Worm (Caenorhabditis elegans) whole organism, midembryonic: ENCODE measurements around the gene tdo-2.

Experiments used
- T22C8.4 ChIP-seq: fragments of 200-800 bp; sonication (Bioruptor generic); IDR thresholded peaks from 2 replicates; pipeline ENCODE4 v1.3.6; 2022; ENCODE audit warnings: missing genetic modification characterization, missing compliant biosample characterization
- cog-1 ChIP-seq: sonication (generic microtip); optimal IDR thresholded peaks from 2 replicates; lab custom pipeline; 2016; ENCODE audit warnings: missing genetic modification characterization, missing compliant biosample characterization
- flt-1 ChIP-seq: fragments of 200-800 bp; sonication (Bioruptor generic); IDR thresholded peaks from 2 replicates; pipeline ENCODE4 v1.3.6; 2022; ENCODE audit warnings: missing genetic modification characterization, missing compliant biosample characterization
- klf-2 ChIP-seq: fragments of 200-800 bp; sonication (Bioruptor generic); conservative IDR thresholded peaks from 2 replicates; pipeline ENCODE4 v1.3.6; 2022; ENCODE audit warnings: missing genetic modification reagents, missing genetic modification characterization, missing compliant biosample characterization
- med-1 ChIP-seq: sonication (generic microtip); optimal IDR thresholded peaks from 2 replicates; lab custom pipeline; 2017; ENCODE audit warnings: missing genetic modification characterization, mild to moderate bottlenecking, missing compliant biosample characterization, antibody characterized with exemption, missing genetic modification reagents; ENCODE audit not compliant: insufficient read depth
- ref-1 ChIP-seq: fragments of 200-800 bp; sonication (Bioruptor generic); conservative IDR thresholded peaks from 2 replicates; pipeline ENCODE4 v1.3.6; 2022; ENCODE audit warnings: missing genetic modification reagents, missing genetic modification characterization, missing compliant biosample characterization
- tab-1 ChIP-seq: fragments of 200-800 bp; sonication (Bioruptor generic); IDR thresholded peaks from 2 replicates; pipeline ENCODE4 v1.3.6; 2022; ENCODE audit warnings: missing genetic modification characterization, missing compliant biosample characterization
- ztf-23 ChIP-seq: fragments of 200-800 bp; sonication (Bioruptor generic); IDR thresholded peaks from 2 replicates; pipeline ENCODE4 v1.3.6; 2022; ENCODE audit warnings: missing genetic modification reagents, missing genetic modification characterization, missing compliant biosample characterization
- ztf-29 ChIP-seq: fragments of 200-800 bp; sonication (Bioruptor generic); IDR thresholded peaks from 2 replicates; pipeline ENCODE4 v1.3.6; 2022; ENCODE audit warnings: missing genetic modification reagents, missing genetic modification characterization, missing compliant biosample characterization

The tdo-2 gene

DNA sequence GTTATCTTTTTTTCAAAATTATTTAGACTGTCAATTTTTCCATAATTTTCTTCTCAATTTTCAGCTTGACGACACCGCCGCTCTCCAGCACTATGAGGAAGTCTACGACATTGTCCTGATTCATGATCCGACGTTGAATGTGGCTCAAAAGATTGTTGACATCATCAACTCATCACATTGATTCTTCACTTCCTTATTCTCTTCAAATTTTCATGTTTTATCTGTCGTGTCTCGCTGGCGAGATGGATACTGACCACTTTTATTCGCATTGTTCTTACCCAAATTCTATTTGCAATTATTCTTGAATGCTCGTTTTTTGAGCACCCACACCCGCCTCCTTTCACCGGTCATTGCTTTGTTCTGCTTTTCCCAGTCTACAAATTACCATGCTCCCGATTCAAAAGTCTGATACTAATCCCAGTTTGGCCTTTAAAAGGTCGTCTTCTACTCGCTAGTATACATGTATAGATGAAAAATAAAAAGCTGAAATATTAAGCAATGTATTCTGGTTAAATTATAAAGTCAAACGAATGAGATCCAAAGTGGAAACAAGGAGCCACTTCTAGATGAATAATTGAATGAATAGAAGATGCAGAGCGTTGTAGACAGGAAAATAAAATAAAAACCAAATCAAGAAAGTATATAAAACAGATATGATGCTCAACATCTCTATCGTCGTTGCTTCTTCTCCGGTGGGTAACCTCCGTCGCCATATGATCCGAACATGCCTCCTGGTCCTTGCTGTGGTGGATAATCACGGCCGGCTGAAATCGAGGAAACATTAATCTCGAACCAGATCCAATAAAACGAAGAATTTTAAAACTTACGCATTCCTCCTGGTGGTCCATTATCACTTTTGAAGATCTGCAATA is 33.5 kb upstream of the tdo-2 start:
- TF ChIP-seq cog-1 (tag; lab: Kevin White, UChicago) (no peak), T22C8.4 (no peak), klf-2 (GFP tag; lab: Robert Waterston, UW) (no peak), ztf-23 (GFP tag; lab: Robert Waterston, UW) (no peak), ztf-29 (GFP tag; lab: Robert Waterston, UW) (no peak), flt-1 (GFP tag; lab: Robert Waterston, UW) (no peak), tab-1 (GFP tag; lab: Robert Waterston, UW) (no peak), med-1 (GFP tag; lab: Kevin White, UChicago) (no peak), ref-1 (GFP tag; lab: Robert Waterston, UW) (no peak)

DNA sequence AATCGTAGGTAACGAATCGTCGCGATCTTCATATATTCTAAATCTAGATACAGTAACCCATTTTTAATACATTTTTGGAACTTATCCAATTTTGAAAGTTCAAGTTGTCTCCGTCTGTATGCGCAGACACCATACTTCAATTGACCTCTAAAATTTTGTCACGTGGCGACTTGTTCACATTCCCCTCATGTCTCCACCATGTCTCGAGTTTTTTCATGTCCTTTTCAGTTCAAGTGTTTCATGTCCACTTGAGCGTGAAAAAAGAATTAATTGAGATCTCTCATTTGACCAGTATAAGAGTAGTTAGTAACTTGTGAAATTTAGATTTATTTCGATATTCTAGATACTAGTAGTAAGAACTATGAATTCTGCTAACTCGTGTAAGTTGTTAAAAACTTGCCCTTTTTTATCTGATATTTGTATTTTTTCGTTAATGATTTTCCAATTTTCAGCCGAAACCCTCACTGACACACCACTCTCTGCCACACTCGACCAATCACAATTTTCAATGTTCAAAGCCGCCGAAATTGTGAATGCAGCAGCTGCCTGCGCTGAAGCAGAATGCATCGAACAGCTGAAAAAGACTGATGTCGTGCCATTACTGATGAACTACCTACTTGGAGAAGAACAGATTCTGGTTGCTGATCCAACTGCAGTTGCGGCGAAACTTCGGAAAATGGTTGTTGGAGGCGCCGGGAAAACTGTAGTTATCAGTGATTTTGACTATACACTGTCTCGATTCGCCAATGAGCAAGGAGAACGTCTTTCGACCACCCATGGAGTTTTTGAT is 32.0 kb upstream of the tdo-2 start:
- TF ChIP-seq ref-1 (GFP tag; lab: Robert Waterston, UW) (no peak), klf-2 (GFP tag; lab: Robert Waterston, UW) (no peak), cog-1 (tag; lab: Kevin White, UChicago) (no peak), ztf-23 (GFP tag; lab: Robert Waterston, UW) (no peak), flt-1 (GFP tag; lab: Robert Waterston, UW) (no peak), T22C8.4 (no peak)

DNA sequence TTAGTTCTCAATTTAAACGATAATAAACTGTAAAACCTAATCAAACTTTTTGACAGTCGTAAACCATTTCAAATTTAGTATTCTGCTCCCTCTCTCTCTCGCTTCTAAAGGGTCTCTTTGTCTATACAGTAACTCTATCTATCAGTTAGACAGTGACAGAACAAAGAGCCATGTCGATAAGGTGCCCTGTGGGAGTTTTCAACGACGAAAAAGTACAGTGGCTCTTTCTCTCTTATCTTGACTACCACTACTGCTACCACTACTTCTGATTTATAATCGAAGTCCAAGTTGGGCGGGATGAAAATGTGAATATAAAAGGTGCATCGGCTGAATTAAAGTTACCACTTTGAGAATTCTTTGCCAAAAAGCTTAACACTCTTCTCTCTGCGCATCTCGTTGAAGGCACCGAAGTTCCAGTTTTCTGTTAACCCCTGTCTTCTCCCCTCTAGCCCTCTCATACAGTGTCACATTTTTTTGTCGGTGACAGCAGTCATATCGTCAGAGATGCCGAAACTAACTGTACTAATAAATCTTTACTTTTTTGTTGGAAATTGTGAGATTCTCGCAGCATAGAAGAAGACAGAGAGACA is 31.1 kb upstream of the tdo-2 start:
- TF ChIP-seq ref-1 (GFP tag; lab: Robert Waterston, UW), result no peak
- TF ChIP-seq tab-1 (GFP tag; lab: Robert Waterston, UW), result no peak
- TF ChIP-seq flt-1 (GFP tag; lab: Robert Waterston, UW), result no peak
- no peak for TF ChIP-seq cog-1 (tag; lab: Kevin White, UChicago)
- no peak for TF ChIP-seq med-1 (GFP tag; lab: Kevin White, UChicago)
- TF ChIP-seq T22C8.4, result no peak
- TF ChIP-seq ztf-23 (GFP tag; lab: Robert Waterston, UW), result no peak
- TF ChIP-seq klf-2 (GFP tag; lab: Robert Waterston, UW), result no peak

DNA sequence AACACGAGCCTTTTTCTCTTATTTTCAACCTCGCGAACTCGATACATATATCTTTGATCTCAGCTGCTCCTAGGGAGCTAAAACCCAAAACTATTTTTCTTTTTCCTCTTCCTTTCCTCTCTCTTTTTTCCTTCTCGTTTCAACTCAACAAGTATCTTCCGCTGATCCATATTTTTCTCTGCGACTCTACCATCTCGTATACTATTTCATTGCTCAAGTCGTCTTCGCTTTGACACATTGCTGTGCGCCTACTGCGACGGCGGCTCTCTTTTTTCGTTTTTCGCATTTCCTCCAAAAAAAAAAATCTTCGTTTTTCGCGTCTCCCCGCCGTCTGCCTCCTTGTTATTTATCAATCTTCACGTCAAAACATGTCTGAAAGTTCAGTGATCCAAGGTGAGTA is 30.1 kb upstream of the tdo-2 start:
- TF ChIP-seq cog-1 (tag; lab: Kevin White, UChicago) (no peak), T22C8.4 (no peak), flt-1 (GFP tag; lab: Robert Waterston, UW) (no peak), med-1 (GFP tag; lab: Kevin White, UChicago) (no peak), klf-2 (GFP tag; lab: Robert Waterston, UW) (no peak), ztf-23 (GFP tag; lab: Robert Waterston, UW) (no peak), ref-1 (GFP tag; lab: Robert Waterston, UW) (no peak), tab-1 (GFP tag; lab: Robert Waterston, UW) (no peak), ztf-29 (GFP tag; lab: Robert Waterston, UW) (no peak)

DNA sequence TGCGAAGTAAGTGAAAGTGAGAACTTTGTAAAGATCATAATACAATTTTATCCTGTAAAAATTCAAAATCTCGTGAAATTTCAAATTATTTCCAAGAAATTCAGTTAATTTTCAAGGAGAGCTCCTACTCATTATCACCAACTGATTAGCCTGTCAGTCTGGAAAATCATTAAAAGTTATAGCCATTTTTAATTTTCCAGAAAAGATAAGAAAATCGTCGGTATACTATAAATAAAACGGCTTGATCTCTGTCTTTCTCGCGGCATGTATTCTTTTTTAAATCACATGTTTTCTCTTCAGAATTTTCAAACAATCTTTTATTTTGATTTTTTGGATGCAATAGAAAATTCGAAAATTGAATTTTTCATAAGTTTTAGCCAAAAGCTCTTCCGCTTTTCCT is 29.2 kb upstream of the tdo-2 start:
- TF ChIP-seq med-1 (GFP tag; lab: Kevin White, UChicago) (no peak), cog-1 (tag; lab: Kevin White, UChicago) (no peak), tab-1 (GFP tag; lab: Robert Waterston, UW) (no peak), ztf-29 (GFP tag; lab: Robert Waterston, UW) (no peak), T22C8.4 (no peak), ref-1 (GFP tag; lab: Robert Waterston, UW) (no peak), ztf-23 (GFP tag; lab: Robert Waterston, UW) (no peak), flt-1 (GFP tag; lab: Robert Waterston, UW) (no peak), klf-2 (GFP tag; lab: Robert Waterston, UW) (no peak)

DNA sequence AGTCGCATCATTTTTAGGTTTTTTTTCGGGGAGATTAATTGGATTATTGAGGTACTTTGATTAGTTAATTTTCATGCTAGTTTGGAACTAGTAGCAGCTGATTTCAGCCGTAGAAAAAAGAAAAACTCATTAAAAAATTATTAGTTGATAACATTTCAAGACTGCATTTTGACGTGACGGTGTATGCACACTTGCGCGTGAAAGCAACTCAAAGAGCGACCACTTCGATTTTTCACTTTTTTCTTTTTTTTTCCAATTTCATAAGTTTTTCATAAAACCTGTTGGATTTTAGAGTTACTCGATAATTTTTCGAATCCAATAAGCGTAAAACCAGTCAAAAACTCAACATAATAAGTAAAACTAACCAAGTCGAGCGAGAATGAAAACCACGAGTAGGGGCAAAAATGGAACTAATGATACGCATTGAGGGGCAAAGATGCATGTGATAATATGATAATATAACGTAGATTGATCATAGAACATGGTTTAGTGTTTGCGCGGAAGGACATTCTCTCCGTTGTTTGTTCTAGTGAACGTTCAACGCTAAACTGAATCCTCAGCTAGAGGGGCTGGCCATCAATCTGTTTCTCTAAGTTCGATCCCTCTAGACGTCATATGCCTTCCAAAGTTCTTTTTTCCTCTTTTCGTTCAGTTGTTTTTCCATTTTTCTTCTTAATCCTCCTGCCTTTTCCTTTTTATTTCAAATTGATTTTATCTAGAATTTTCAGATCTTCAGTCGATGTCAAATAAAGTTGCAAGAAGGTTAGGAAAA is 28.6 kb upstream of the tdo-2 start, which contains the start of the genes F25B5.6 and F25B5.3:
TSS of gene F25B5.6 (minus strand) at position 572 of the 772 bp plus-strand sequence.
TSS of gene F25B5.3 (plus strand) at position 722 of the 772 bp plus-strand sequence.
- TF ChIP-seq ztf-23 (GFP tag; lab: Robert Waterston, UW), result no peak
- TF ChIP-seq ref-1 (GFP tag; lab: Robert Waterston, UW), result no peak

DNA sequence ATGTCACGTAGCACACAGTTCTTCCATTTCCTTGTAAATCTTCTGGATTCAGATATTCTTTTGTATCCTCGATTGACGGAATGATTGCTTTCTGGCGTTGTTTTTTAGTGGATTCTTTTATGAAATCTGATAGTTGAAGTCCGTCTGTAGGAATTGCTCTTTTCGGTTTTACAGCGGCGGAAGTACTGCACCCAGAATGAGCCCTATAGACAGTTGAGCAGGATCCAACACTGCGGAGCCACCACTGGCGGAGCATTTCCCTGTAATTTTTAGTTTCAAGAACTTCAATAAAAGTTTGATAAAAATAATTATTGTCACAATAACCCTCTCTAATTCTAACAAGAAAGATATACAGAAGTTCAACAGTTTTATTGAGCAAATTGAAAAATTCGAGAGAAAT is 26.1 kb upstream of the tdo-2 start, which contains the start of gene F25B5.5:
TSS of gene F25B5.5 (minus strand) at position 260 of the 400 bp plus-strand sequence.
- no peak for TF ChIP-seq ztf-29 (GFP tag; lab: Robert Waterston, UW)
- TF ChIP-seq T22C8.4, result no peak
- no peak for TF ChIP-seq ztf-23 (GFP tag; lab: Robert Waterston, UW)

DNA sequence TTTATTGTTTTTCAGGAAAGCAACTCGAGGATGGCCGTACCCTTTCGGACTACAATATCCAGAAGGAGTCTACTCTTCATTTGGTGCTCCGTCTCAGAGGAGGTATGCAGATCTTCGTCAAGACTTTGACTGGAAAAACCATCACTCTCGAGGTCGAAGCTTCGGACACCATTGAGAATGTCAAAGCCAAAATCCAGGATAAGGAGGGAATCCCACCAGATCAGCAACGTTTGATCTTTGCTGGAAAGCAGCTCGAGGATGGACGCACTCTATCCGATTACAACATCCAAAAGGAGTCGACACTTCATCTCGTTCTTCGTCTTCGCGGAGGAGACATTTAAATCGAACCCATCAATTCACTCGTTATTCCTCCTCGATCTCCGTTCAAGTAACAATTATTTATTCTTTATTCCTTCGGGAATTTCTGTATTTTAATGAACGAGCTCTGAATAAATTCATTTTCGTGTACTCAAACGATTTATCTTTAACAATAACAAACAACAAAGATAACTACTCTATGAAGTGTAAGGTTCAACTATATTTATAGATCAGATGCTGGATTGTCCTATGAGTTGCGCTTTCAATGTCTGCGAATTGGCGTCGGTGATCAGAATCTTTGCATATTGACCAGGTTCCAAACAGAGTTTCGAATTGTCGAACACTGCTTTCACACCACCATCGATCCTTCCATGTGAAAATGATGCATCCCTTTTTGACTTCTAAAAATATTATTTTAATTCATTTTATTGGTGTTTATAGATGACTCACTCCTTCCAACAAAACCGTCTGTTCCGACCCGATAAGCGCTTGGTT is 23.8 kb upstream of the tdo-2 start:
- TF ChIP-seq ztf-29 (GFP tag; lab: Robert Waterston, UW), result no peak
- TF ChIP-seq tab-1 (GFP tag; lab: Robert Waterston, UW), result 0 out of 2 replicates have a peak, but pooled peaks have one; percentile 20
- TF ChIP-seq T22C8.4, result 0 out of 2 replicates have a peak, but pooled peaks have one; percentile 7
